Fruit fly (Drosophila melanogaster): Measurements from ENCODE around the gene EndoGI.

EndoGI gene

DNA sequence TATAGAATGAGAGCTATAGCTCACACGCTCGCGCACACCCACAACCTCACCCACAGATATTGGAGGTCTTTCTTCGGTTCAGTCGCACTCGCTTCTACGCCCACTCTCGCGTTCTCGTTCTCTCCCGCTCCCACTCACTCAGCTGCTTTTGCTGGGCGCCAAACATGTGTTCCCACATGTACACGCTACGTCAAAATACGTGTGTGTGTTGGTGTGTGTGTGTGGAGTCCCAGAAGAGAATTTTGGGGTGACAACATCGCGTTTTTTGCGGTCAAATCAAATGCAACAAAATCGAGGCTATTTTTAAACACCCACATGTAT is 14.0 kb downstream of the EndoGI start:
- peak; percentile 36 for TF ChIP-seq vri (GFP tag; optimal IDR thresholded peaks at IDR 0.05)
- TF ChIP-seq CG10669 (GFP tag; optimal IDR thresholded peaks at IDR 0.05), result no peak
- no peak for TF ChIP-seq CG15336 (GFP tag; IDR thresholded peaks at IDR 0.05)
- TF ChIP-seq CG8632 (GFP tag; optimal IDR thresholded peaks at IDR 0.05), result no peak
- no peak for TF ChIP-seq fd85E (GFP tag; optimal IDR thresholded peaks at IDR 0.05)
- peak; percentile 47 for TF ChIP-seq Sox14 (GFP tag; optimal IDR thresholded peaks at IDR 0.05)
- no peak for TF ChIP-seq CG34406 (GFP tag; optimal IDR thresholded peaks at IDR 0.05)
- peak; percentile 33 for TF ChIP-seq CG6854 (GFP tag; optimal IDR thresholded peaks at IDR 0.05)
- TF ChIP-seq Smox (GFP tag; optimal IDR thresholded peaks at IDR 0.05), result no peak
- no peak for TF ChIP-seq CG9139 (GFP tag; optimal IDR thresholded peaks at IDR 0.05)
- peak; percentile 18 for TF ChIP-seq Lpt (GFP tag; optimal IDR thresholded peaks at IDR 0.05)
- no peak for TF ChIP-seq achi (GFP tag; optimal IDR thresholded peaks at IDR 0.05)
- TF ChIP-seq CG6163 (GFP tag; IDR thresholded peaks at IDR 0.05), result no peak
- TF ChIP-seq Ets96B (tag; optimal IDR thresholded peaks at IDR 0.05), result no peak
- TF ChIP-seq Met (GFP tag; optimal IDR thresholded peaks at IDR 0.05), result no peak
- TF ChIP-seq lz (GFP tag; optimal IDR thresholded peaks at IDR 0.05), result no peak
- no peak for TF ChIP-seq Eip75B (GFP tag; optimal IDR thresholded peaks at IDR 0.05)
- TF ChIP-seq cyc (GFP tag; optimal IDR thresholded peaks at IDR 0.05), result no peak
- TF ChIP-seq CG10631 (GFP tag; optimal IDR thresholded peaks at IDR 0.05), result no peak
- no peak for TF ChIP-seq Hr4 (GFP tag; optimal IDR thresholded peaks at IDR 0.05)
- no peak for TF ChIP-seq CG6792 (GFP tag; optimal IDR thresholded peaks at IDR 0.05)
- no peak for TF ChIP-seq Blimp-1 (GFP tag; optimal IDR thresholded peaks at IDR 0.05)
- TF ChIP-seq CG16779 (tag; optimal IDR thresholded peaks at IDR 0.05), result peak; percentile 0
- no peak for TF ChIP-seq dac (GFP tag; optimal IDR thresholded peaks at IDR 0.05)
- TF ChIP-seq CG1621 (tag; optimal IDR thresholded peaks at IDR 0.05), result no peak
- TF ChIP-seq CG11902 (GFP tag; optimal IDR thresholded peaks at IDR 0.05), result no peak
- no peak for TF ChIP-seq CG32006 (GFP tag; optimal IDR thresholded peaks at IDR 0.05)
- peak; percentile 93 for TF ChIP-seq svp (GFP tag)
- no peak for TF ChIP-seq OdsH (GFP tag; optimal IDR thresholded peaks at IDR 0.05)
- TF ChIP-seq dsx (GFP tag; optimal IDR thresholded peaks at IDR 0.05; ENCODE audit: poor library complexity, severe bottlenecking), result peak; percentile 31
- TF ChIP-seq CG11294 (GFP tag; IDR thresholded peaks at IDR 0.05), result no peak
- TF ChIP-seq Eip78C (GFP tag), result peak; percentile 51
- TF ChIP-seq CG6276 (GFP tag; optimal IDR thresholded peaks at IDR 0.05), result no peak
- TF ChIP-seq Ets21C (GFP tag; optimal IDR thresholded peaks at IDR 0.05), result no peak
- TF ChIP-seq CG4318 (GFP tag; optimal IDR thresholded peaks at IDR 0.05), result no peak
- no peak for TF ChIP-seq Hr38 (GFP tag; optimal IDR thresholded peaks at IDR 0.05)
- no peak for TF ChIP-seq Hr39 (GFP tag; optimal IDR thresholded peaks at IDR 0.05)
- no peak for TF ChIP-seq eg (GFP tag; IDR thresholded peaks at IDR 0.05)
- no peak for TF ChIP-seq esn (GFP tag; optimal IDR thresholded peaks at IDR 0.05)
- no peak for TF ChIP-seq salr (GFP tag; optimal IDR thresholded peaks at IDR 0.05)
- peak; percentile 59 for TF ChIP-seq fkh (GFP tag; optimal IDR thresholded peaks at IDR 0.05)
- no peak for TF ChIP-seq CG3032 (tag; optimal IDR thresholded peaks at IDR 0.05)
- TF ChIP-seq CG6808 (GFP tag; optimal IDR thresholded peaks at IDR 0.05), result no peak
- no peak for TF ChIP-seq CG7368 (GFP tag; optimal IDR thresholded peaks at IDR 0.05)
- no peak for TF ChIP-seq CG8319 (GFP tag; optimal IDR thresholded peaks at IDR 0.05)
- TF ChIP-seq acj6 (GFP tag; optimal IDR thresholded peaks at IDR 0.05), result no peak
- no peak for TF ChIP-seq Sox15 (GFP tag; optimal IDR thresholded peaks at IDR 0.05)
- TF ChIP-seq pdm3 (GFP tag; optimal IDR thresholded peaks at IDR 0.05), result no peak
- TF ChIP-seq CG8119 (GFP tag; IDR thresholded peaks at IDR 0.05), result no peak
- TF ChIP-seq Sox102F (GFP tag; optimal IDR thresholded peaks at IDR 0.05), result no peak
- peak; percentile 33 for TF ChIP-seq net (GFP tag; optimal IDR thresholded peaks at IDR 0.05)
- no peak for TF ChIP-seq spab (GFP tag; optimal IDR thresholded peaks at IDR 0.05)
- TF ChIP-seq CG31627 (GFP tag; optimal IDR thresholded peaks at IDR 0.05), result no peak
- TF ChIP-seq ss (GFP tag; optimal IDR thresholded peaks at IDR 0.05), result peak; percentile 5 to 11

Data from whole organism, prepupa.